Worm (Caenorhabditis elegans) whole organism, L2 larva: Measurements from ENCODE around the gene wdr-4.

ENCODE experiments used
- F13H6.1 ChIP-seq: sonication (generic microtip); optimal IDR thresholded peaks from 2 replicates; lab custom pipeline; 2016; ENCODE audit warnings: missing genetic modification characterization, missing compliant biosample characterization
- ama-1 ChIP-seq: fragments of 150-350 bp; optimal IDR thresholded peaks from 2 replicates; lab custom pipeline; 2018; ENCODE audit warnings: inconsistent platforms
- elt-1 ChIP-seq: fragments of 150-350 bp; optimal IDR thresholded peaks from 2 replicates; lab custom pipeline; 2014; ENCODE audit warnings: missing biosample characterization, missing genetic modification characterization
- elt-3 ChIP-seq: sonication (generic microtip); optimal IDR thresholded peaks from 2 replicates; lab custom pipeline; 2017; ENCODE audit warnings: missing biosample characterization, missing genetic modification characterization
- lin-11 ChIP-seq: fragments of 150-350 bp; sonication (generic microtip); optimal IDR thresholded peaks from 2 replicates; lab custom pipeline; 2014; ENCODE audit warnings: missing biosample characterization, missing genetic modification characterization, inconsistent platforms, mixed read lengths
- nhr-11 ChIP-seq: fragments of 150-350 bp; optimal IDR thresholded peaks from 2 replicates; lab custom pipeline; 2014; ENCODE audit warnings: missing biosample characterization, missing genetic modification characterization
- nhr-6 ChIP-seq: fragments of 150-350 bp; optimal IDR thresholded peaks from 2 replicates; lab custom pipeline; 2014; ENCODE audit warnings: missing biosample characterization, missing genetic modification characterization
- snpc-4 ChIP-seq: fragments of 150-350 bp; optimal IDR thresholded peaks from 2 replicates; lab custom pipeline; 2014; ENCODE audit warnings: missing biosample characterization, missing genetic modification characterization
- unc-39 ChIP-seq: fragments of 150-350 bp; optimal IDR thresholded peaks from 2 replicates; lab custom pipeline; 2014; ENCODE audit warnings: missing biosample characterization, missing genetic modification characterization
- unc-55 ChIP-seq: fragments of 150-350 bp; sonication (generic microtip); optimal IDR thresholded peaks from 3 replicates; lab custom pipeline; 2014; ENCODE audit warnings: missing biosample characterization, missing genetic modification reagents, missing genetic modification characterization
- ztf-11 ChIP-seq: sonication (generic microtip); optimal IDR thresholded peaks from 2 replicates; lab custom pipeline; 2017; ENCODE audit warnings: missing biosample characterization, missing genetic modification characterization

- TF ChIP-seq ama-1 (lab: Kevin White, UChicago) (no peak), unc-39 (no peak), nhr-11 (tag; lab: Kevin White, UChicago) (no peak), F13H6.1 (tag; lab: Kevin White, UChicago) (no peak), elt-1 (tag; lab: Kevin White, UChicago) (no peak), lin-11 (tag; lab: Kevin White, UChicago) (no peak), elt-3 (no peak), nhr-6 (no peak), unc-55 (GFP tag; lab: Kevin White, UChicago) (no peak), snpc-4 (tag; lab: Kevin White, UChicago) (no peak), ztf-11 (tag; lab: Kevin White, UChicago) (no peak)
These were observed 27.0 kb downstream of the wdr-4 start for ce11 chrIII:6752612-6753011.
